Worm (Caenorhabditis elegans): Measurements from ENCODE around the gene nhr-1.
"Not testable (repeated sequence)": the region's sequence is repeated elsewhere in the genome, so short reads cannot be mapped to it uniquely, and the experiment has no call there.

DNA sequence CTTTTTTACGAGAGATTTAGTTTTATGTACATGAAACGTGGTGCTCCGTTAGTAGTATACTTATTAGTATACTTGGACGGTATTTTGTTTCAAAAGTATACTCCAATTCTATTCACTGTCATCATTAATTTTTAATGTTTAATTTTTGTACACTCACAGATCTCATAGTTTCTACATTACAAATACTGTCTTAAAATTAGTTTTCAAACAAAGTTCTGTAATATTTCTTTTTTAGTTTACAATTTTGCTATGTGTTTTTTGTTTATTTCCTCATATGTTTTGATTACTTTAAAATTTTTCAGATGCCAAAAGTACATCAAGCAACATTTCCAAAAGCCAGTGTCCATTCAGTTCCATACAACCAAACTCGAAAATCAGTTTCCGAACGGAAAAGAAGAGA lies 36.9 kb downstream of the nhr-1 start, which contains the start of gene hlh-28:
- not testable (repeated sequence) for TF ChIP-seq ztf-29 (GFP tag; IDR thresholded peaks at IDR 0.05); cog-1 (tag; optimal IDR thresholded peaks at IDR 0.05); ztf-23 (GFP tag; IDR thresholded peaks at IDR 0.05); flt-1 (GFP tag; IDR thresholded peaks at IDR 0.05); klf-2 (GFP tag; conservative IDR thresholded peaks at IDR 0.05); med-1 (GFP tag; optimal IDR thresholded peaks at IDR 0.05; ENCODE audit: insufficient read depth); T22C8.4 (GFP tag; IDR thresholded peaks at IDR 0.05); tab-1 (GFP tag; IDR thresholded peaks at IDR 0.05)
